Worm (Caenorhabditis elegans) whole organism, L4 larva: ENCODE data around the gene nspc-20.

Experiments
- F10B5.3 ChIP-seq: sonication (generic microtip); optimal IDR thresholded peaks from 2 replicates; lab custom pipeline; 2016; ENCODE audit warnings: mild to moderate bottlenecking, missing genetic modification characterization, missing compliant biosample characterization
- F26F4.8 ChIP-seq: fragments of 200-800 bp; sonication (Bioruptor generic); conservative IDR thresholded peaks from 2 replicates; pipeline ENCODE4 v1.3.6; 2022; ENCODE audit warnings: missing genetic modification characterization, missing compliant biosample characterization
- F44E2.7 ChIP-seq: fragments of 200-800 bp; sonication (Bioruptor generic); IDR thresholded peaks from 2 replicates; pipeline ENCODE4 v2.1.2; 2022; ENCODE audit warnings: missing genetic modification characterization, missing compliant biosample characterization
- Y105C5A.15 ChIP-seq: fragments of 200-800 bp; sonication (Bioruptor generic); IDR thresholded peaks from 2 replicates; pipeline ENCODE4 v1.3.6; 2022; ENCODE audit warnings: missing genetic modification characterization, missing compliant biosample characterization
- Y5F2A.4 ChIP-seq: fragments of 200-800 bp; sonication (Bioruptor generic); optimal IDR thresholded peaks from 2 replicates; lab custom pipeline; 2018; ENCODE audit warnings: mild to moderate bottlenecking, missing genetic modification characterization, missing compliant biosample characterization
- Y75B8A.6 ChIP-seq: fragments of 200-800 bp; sonication (Bioruptor generic); IDR thresholded peaks from 2 replicates; pipeline ENCODE4 v1.3.6; 2022; ENCODE audit warnings: missing genetic modification reagents, missing genetic modification characterization, missing compliant biosample characterization
- aly-2 ChIP-seq: sonication (generic microtip); optimal IDR thresholded peaks from 2 replicates; lab custom pipeline; 2018; ENCODE audit warnings: missing biosample characterization, missing genetic modification characterization
- ama-1 ChIP-seq: fragments of 150-350 bp; optimal IDR thresholded peaks from 2 replicates; lab custom pipeline; 2014; ENCODE audit warnings: inconsistent platforms, mixed read lengths
- ceh-44 ChIP-seq: fragments of 200-800 bp; sonication (Bioruptor generic); IDR thresholded peaks from 2 replicates; pipeline ENCODE4 v1.3.6; 2022; ENCODE audit warnings: missing genetic modification reagents, missing genetic modification characterization, missing compliant biosample characterization
- cey-2 ChIP-seq: sonication (generic microtip); optimal IDR thresholded peaks from 3 replicates; lab custom pipeline; 2017; ENCODE audit warnings: missing genetic modification characterization, mild to moderate bottlenecking, missing compliant biosample characterization, antibody characterized with exemption, borderline replicate concordance; ENCODE audit not compliant: insufficient read depth
- ctbp-1 ChIP-seq: fragments of 200-800 bp; sonication (Bioruptor generic); IDR thresholded peaks from 2 replicates; pipeline ENCODE4 v1.3.6; 2022; ENCODE audit warnings: missing genetic modification reagents, missing genetic modification characterization, missing compliant biosample characterization
- daf-16 ChIP-seq, 3 experiments: sonication (generic microtip); optimal IDR thresholded peaks; 2 replicates each; lab custom pipeline; 2016 to 2017; ENCODE audit warnings: missing genetic modification characterization in 3 of 3, missing genetic modification reagents in 3 of 3, mild to moderate bottlenecking in 2 of 3, missing compliant biosample characterization in 2 of 3, missing biosample characterization in 1 of 3, moderate library complexity in 1 of 3
- daf-8 ChIP-seq: fragments of 200-800 bp; sonication (Bioruptor generic); IDR thresholded peaks from 2 replicates; pipeline ENCODE4 v1.3.6; 2022; ENCODE audit warnings: missing genetic modification characterization, missing compliant biosample characterization
- dmd-6 ChIP-seq: fragments of 200-800 bp; sonication (Bioruptor generic); IDR thresholded peaks from 2 replicates; pipeline ENCODE4 v1.3.6; 2022; ENCODE audit warnings: missing genetic modification reagents, missing genetic modification characterization, missing compliant biosample characterization
- dpl-1 ChIP-seq: fragments of 150-350 bp; optimal IDR thresholded peaks from 2 replicates; lab custom pipeline; 2014; ENCODE audit warnings: missing biosample characterization, missing genetic modification reagents, missing genetic modification characterization
- duxl-1 ChIP-seq: sonication (generic microtip); optimal IDR thresholded peaks from 2 replicates; lab custom pipeline; 2016; ENCODE audit warnings: mild to moderate bottlenecking, missing genetic modification characterization, moderate library complexity, missing compliant biosample characterization; ENCODE audit not compliant: poor library complexity
- egl-43 ChIP-seq: fragments of 200-800 bp; sonication (Bioruptor generic); IDR thresholded peaks from 2 replicates; pipeline ENCODE4 v1.3.6; 2022; ENCODE audit warnings: missing genetic modification reagents, missing genetic modification characterization, missing compliant biosample characterization
- fkh-10 ChIP-seq: fragments of 150-350 bp; optimal IDR thresholded peaks from 2 replicates; lab custom pipeline; 2014; ENCODE audit warnings: missing biosample characterization, missing genetic modification reagents, missing genetic modification characterization
- gei-8 ChIP-seq: fragments of 200-800 bp; sonication (Bioruptor generic); optimal IDR thresholded peaks from 2 replicates; lab custom pipeline; 2018; ENCODE audit warnings: mild to moderate bottlenecking, missing genetic modification characterization, missing compliant biosample characterization
- hmg-1.1 ChIP-seq: fragments of 200-800 bp; sonication (Bioruptor generic); IDR thresholded peaks from 2 replicates; pipeline ENCODE4 v1.3.6; 2022; ENCODE audit warnings: missing genetic modification reagents, missing genetic modification characterization, missing compliant biosample characterization
- jun-1 ChIP-seq: fragments of 150-350 bp; optimal IDR thresholded peaks from 2 replicates; lab custom pipeline; 2014; ENCODE audit warnings: missing biosample characterization, missing genetic modification reagents, missing genetic modification characterization
- lim-7 ChIP-seq: fragments of 200-800 bp; sonication (Bioruptor generic); IDR thresholded peaks from 2 replicates; pipeline ENCODE4 v1.3.6; 2022; ENCODE audit warnings: missing genetic modification characterization, missing compliant biosample characterization
- lin-29 ChIP-seq: fragments of 200-800 bp; sonication (Bioruptor generic); IDR thresholded peaks from 2 replicates; pipeline ENCODE4 v1.3.6; 2022; ENCODE audit warnings: missing genetic modification reagents, missing genetic modification characterization, missing compliant biosample characterization
- lin-39 ChIP-seq: fragments of 150-350 bp; optimal IDR thresholded peaks from 2 replicates; lab custom pipeline; 2014; ENCODE audit warnings: missing biosample characterization, missing genetic modification reagents, missing genetic modification characterization
- lir-3 ChIP-seq: sonication (generic microtip); optimal IDR thresholded peaks from 2 replicates; lab custom pipeline; 2016; ENCODE audit warnings: mild to moderate bottlenecking, missing genetic modification characterization, missing compliant biosample characterization
- madf-5 ChIP-seq, 2 experiments: fragments of 200-800 bp; sonication (Bioruptor generic); IDR thresholded peaks; 2 replicates each; pipeline ENCODE4 v1.3.6; 2022; ENCODE audit warnings: missing compliant biosample characterization in 2 of 2, missing genetic modification characterization in 2 of 2
- mdl-1 ChIP-seq, 2 experiments: fragments of 150-350 bp in 1 of 2; sonication (generic microtip) in 1 of 2; optimal IDR thresholded peaks; 2 replicates each; lab custom pipeline; 2014 to 2017; ENCODE audit warnings: missing biosample characterization in 2 of 2, missing genetic modification characterization in 2 of 2
- mep-1 ChIP-seq: fragments of 150-350 bp; sonication (generic microtip); optimal IDR thresholded peaks from 3 replicates; lab custom pipeline; 2014; ENCODE audit warnings: missing biosample characterization, missing genetic modification characterization
- mes-2 ChIP-seq: sonication (generic microtip); optimal IDR thresholded peaks from 2 replicates; lab custom pipeline; 2016; ENCODE audit warnings: missing genotype, mild to moderate bottlenecking, missing genetic modification characterization, missing compliant biosample characterization; ENCODE audit not compliant: poor library complexity, severe bottlenecking
- mxl-3 ChIP-seq: fragments of 200-800 bp; sonication (Bioruptor generic); optimal IDR thresholded peaks from 2 replicates; lab custom pipeline; 2018; ENCODE audit warnings: mild to moderate bottlenecking, missing genetic modification characterization, missing compliant biosample characterization
- nhr-102 ChIP-seq: sonication (generic microtip); optimal IDR thresholded peaks from 2 replicates; lab custom pipeline; 2016; ENCODE audit warnings: mild to moderate bottlenecking, missing genetic modification characterization, moderate library complexity, missing compliant biosample characterization
- nhr-111 ChIP-seq: fragments of 200-800 bp; sonication (Bioruptor generic); optimal IDR thresholded peaks from 2 replicates; lab custom pipeline; 2018; ENCODE audit warnings: mild to moderate bottlenecking, missing genetic modification characterization, missing compliant biosample characterization
- nhr-237 ChIP-seq: sonication (generic microtip); optimal IDR thresholded peaks from 2 replicates; lab custom pipeline; 2017; ENCODE audit warnings: missing biosample characterization, missing genetic modification characterization
- nhr-42 ChIP-seq: fragments of 200-800 bp; sonication (Bioruptor generic); IDR thresholded peaks from 2 replicates; pipeline ENCODE4 v1.3.6; 2022; ENCODE audit warnings: missing genetic modification characterization, missing compliant biosample characterization
- nhr-6 ChIP-seq: fragments of 150-350 bp; optimal IDR thresholded peaks from 2 replicates; lab custom pipeline; 2014; ENCODE audit warnings: missing biosample characterization, missing genetic modification characterization
- nhr-76 ChIP-seq: fragments of 150-350 bp; optimal IDR thresholded peaks from 2 replicates; lab custom pipeline; 2014; ENCODE audit warnings: missing biosample characterization, missing genetic modification characterization
- pha-4 ChIP-seq, 2 experiments: fragments of 150-350 bp in 1 of 2; fragments of 200-800 bp in 1 of 2; sonication (Bioruptor generic) in 1 of 2; IDR thresholded peaks in 1 of 2; optimal IDR thresholded peaks in 1 of 2; 2 replicates each; pipeline versions ENCODE4 v1.3.6 to Lab custom; 2014 to 2022; ENCODE audit warnings: missing genetic modification characterization in 2 of 2, missing genetic modification reagents in 2 of 2, missing biosample characterization in 1 of 2, missing compliant biosample characterization in 1 of 2
- php-3 ChIP-seq: fragments of 200-800 bp; sonication (Bioruptor generic); IDR thresholded peaks from 2 replicates; pipeline ENCODE4 v1.3.6; 2022; ENCODE audit warnings: missing genetic modification reagents, missing genetic modification characterization, missing compliant biosample characterization
- pqm-1 ChIP-seq: sonication (generic microtip); optimal IDR thresholded peaks from 2 replicates; lab custom pipeline; 2017; ENCODE audit warnings: missing biosample characterization, missing genetic modification characterization
- sdz-12 ChIP-seq: fragments of 200-800 bp; sonication (Bioruptor generic); optimal IDR thresholded peaks from 2 replicates; lab custom pipeline; 2018; ENCODE audit warnings: mild to moderate bottlenecking, missing genetic modification characterization, missing compliant biosample characterization
- set-16 ChIP-seq: fragments of 200-800 bp; sonication (Bioruptor generic); IDR thresholded peaks from 2 replicates; pipeline ENCODE4 v1.3.6; 2022; ENCODE audit warnings: missing genetic modification reagents, missing genetic modification characterization, missing compliant biosample characterization
- skn-1 ChIP-seq: fragments of 150-350 bp; optimal IDR thresholded peaks from 2 replicates; lab custom pipeline; 2014; ENCODE audit warnings: missing biosample characterization, missing genetic modification characterization
- snpc-1.2 ChIP-seq: fragments of 200-800 bp; sonication (Bioruptor generic); IDR thresholded peaks from 2 replicates; pipeline ENCODE4 v1.3.6; 2022; ENCODE audit warnings: missing genetic modification reagents, missing genetic modification characterization, missing compliant biosample characterization
- tag-97 ChIP-seq: fragments of 200-800 bp; sonication (Bioruptor generic); IDR thresholded peaks from 2 replicates; pipeline ENCODE4 v1.3.6; 2022; ENCODE audit warnings: missing genetic modification characterization, missing compliant biosample characterization
- tra-1 ChIP-seq: fragments of 200-800 bp; sonication (Bioruptor generic); IDR thresholded peaks from 2 replicates; pipeline ENCODE4 v1.3.6; 2022; ENCODE audit warnings: missing genetic modification reagents, missing genetic modification characterization, missing compliant biosample characterization
- unc-130 ChIP-seq: sonication (generic microtip); optimal IDR thresholded peaks from 2 replicates; lab custom pipeline; 2016; ENCODE audit warnings: missing genetic modification reagents, missing genetic modification characterization, missing compliant biosample characterization
- unc-62 ChIP-seq, 3 experiments: fragments of 150-350 bp in 1 of 3; sonication (generic microtip); optimal IDR thresholded peaks in 2 of 3; peaks in 1 of 3; 1 replicate in 1 of 3; 2 replicates in 2 of 3; lab custom pipeline; 2014 to 2017; ENCODE audit warnings: missing biosample characterization in 3 of 3, missing genetic modification characterization in 3 of 3, missing genetic modification reagents in 3 of 3, missing genotype in 1 of 3
- zag-1 ChIP-seq: fragments of 150-350 bp; optimal IDR thresholded peaks from 2 replicates; lab custom pipeline; 2014; ENCODE audit warnings: missing biosample characterization, missing genetic modification characterization
- zfp-2 ChIP-seq: sonication (generic microtip); optimal IDR thresholded peaks from 2 replicates; lab custom pipeline; 2016; ENCODE audit warnings: mild to moderate bottlenecking, missing genetic modification characterization, missing compliant biosample characterization

nspc-20 gene

DNA sequence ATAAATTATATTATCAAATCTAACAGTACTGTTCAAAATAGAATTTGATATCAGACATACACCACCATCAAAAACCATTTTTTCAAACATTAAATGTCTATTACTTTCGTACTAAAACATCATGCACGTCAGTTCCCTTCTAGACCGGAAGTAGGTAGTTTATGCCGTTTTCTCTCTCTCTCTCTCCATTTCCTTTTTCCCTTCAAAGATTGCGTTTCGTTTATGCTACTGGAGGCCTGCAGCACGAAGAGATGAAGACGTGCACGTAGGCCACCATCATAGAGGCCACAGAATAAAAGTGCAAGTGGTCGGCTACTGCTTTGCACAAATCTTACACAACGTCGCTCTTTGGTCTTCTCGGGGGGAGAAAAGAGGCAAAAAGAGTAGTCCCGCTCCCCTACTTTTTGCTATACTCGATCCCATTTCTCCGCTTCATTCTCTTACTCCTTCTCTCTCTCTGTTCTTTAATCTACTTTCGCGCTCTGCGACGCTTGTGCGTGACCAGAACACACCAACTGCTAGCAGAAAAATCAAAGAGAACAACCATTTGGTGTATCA lies 31.5 kb upstream of the nspc-20 start (continued):
- no peak for TF ChIP-seq zfp-2
- TF ChIP-seq mxl-3 (GFP tag; lab: Kevin White, UChicago), result no peak
- TF ChIP-seq sdz-12, result no peak
- TF ChIP-seq egl-43 (GFP tag; lab: Robert Waterston, UW), result peak; percentile 66
- no peak for TF ChIP-seq mes-2 (tag; lab: Kevin White, UChicago)
- TF ChIP-seq nhr-102, result no peak
- TF ChIP-seq F26F4.8 (GFP tag; lab: Robert Waterston, UW), result no peak
- no peak for TF ChIP-seq Y105C5A.15 (GFP tag; lab: Robert Waterston, UW)
- TF ChIP-seq ctbp-1 (GFP tag; lab: Robert Waterston, UW), result peak; percentile 86
- peak in 1 of 2 experiments; percentile 88 for TF ChIP-seq unc-62 (GFP tag; optimal IDR thresholded peaks at IDR 0.05 in 1 of 2; lab: Kevin White, UChicago)
- TF ChIP-seq unc-62 (tag; optimal IDR thresholded peaks at IDR 0.05; lab: Kevin White, UChicago), result no peak
- peak; percentile 46 for TF ChIP-seq set-16 (GFP tag; lab: Robert Waterston, UW)
- TF ChIP-seq lin-39 (tag; lab: Kevin White, UChicago), result no peak
- no peak for TF ChIP-seq snpc-1.2 (GFP tag; lab: Robert Waterston, UW)
- peak; percentile 80 for TF ChIP-seq tra-1 (GFP tag; lab: Robert Waterston, UW)
- TF ChIP-seq nhr-237 (tag; lab: Kevin White, UChicago), result no peak
- TF ChIP-seq php-3, result peak; percentile 82
- TF ChIP-seq lin-29 (GFP tag; lab: Robert Waterston, UW), result no peak
- TF ChIP-seq hmg-1.1 (GFP tag; lab: Robert Waterston, UW), result peak; percentile 70; the same call in 1 of the 2 replicates
- no peak; the same call in 1 of the 2 replicates for TF ChIP-seq tag-97
- no peak for TF ChIP-seq pha-4 (GFP tag; IDR thresholded peaks at IDR 0.05; lab: Robert Waterston, UW)
- TF ChIP-seq pha-4 (tag; optimal IDR thresholded peaks at IDR 0.05; lab: Kevin White, UChicago), result peak; percentile 37
- TF ChIP-seq jun-1, result no peak
- TF ChIP-seq pqm-1 (tag; lab: Kevin White, UChicago), result peak; percentile 2
- no peak for TF ChIP-seq duxl-1 (tag; lab: Kevin White, UChicago)
- TF ChIP-seq F44E2.7, result no peak
- TF ChIP-seq nhr-76, result no peak
- no peak for TF ChIP-seq daf-8 (GFP tag; lab: Robert Waterston, UW)
- peak; percentile 68 for TF ChIP-seq fkh-10
- TF ChIP-seq skn-1 (tag; lab: Kevin White, UChicago), result no peak
- TF ChIP-seq madf-5 (GFP tag; IDR thresholded peaks at IDR 0.05; lab: Robert Waterston, UW), result no peak
- TF ChIP-seq lim-7, result no peak
- TF ChIP-seq unc-130 (GFP tag; lab: Kevin White, UChicago), result no peak
- TF ChIP-seq ceh-44 (GFP tag; lab: Robert Waterston, UW), result no peak
- TF ChIP-seq ama-1, result peak; percentile 40
- no peak for TF ChIP-seq aly-2 (tag; lab: Kevin White, UChicago)
- no peak for TF ChIP-seq F10B5.3
- TF ChIP-seq gei-8 (GFP tag; lab: Kevin White, UChicago), result no peak
- no peak for TF ChIP-seq Y5F2A.4 (GFP tag; lab: Kevin White, UChicago)
- no peak for TF ChIP-seq nhr-42 (GFP tag; lab: Robert Waterston, UW)
- no peak for TF ChIP-seq nhr-6
- peak; percentile 77; the same call in 1 of the 2 replicates for TF ChIP-seq dmd-6 (GFP tag; lab: Robert Waterston, UW)
- TF ChIP-seq Y75B8A.6, result no peak
- no peak for TF ChIP-seq nhr-111 (GFP tag; lab: Kevin White, UChicago)
- no peak for TF ChIP-seq daf-16 (GFP tag; optimal IDR thresholded peaks at IDR 0.05; lab: Kevin White, UChicago)
- TF ChIP-seq daf-16 (tag; optimal IDR thresholded peaks at IDR 0.05; lab: Kevin White, UChicago), result peak; percentile 53
- TF ChIP-seq zag-1 (tag; lab: Kevin White, UChicago), result no peak
- TF ChIP-seq mdl-1 (tag; optimal IDR thresholded peaks at IDR 0.05; lab: Kevin White, UChicago), result peak; percentile 55 to 71
- peak; percentile 72 for TF ChIP-seq mep-1
- no peak for TF ChIP-seq lir-3
- no peak for TF ChIP-seq cey-2 (tag; lab: Kevin White, UChicago)
- TF ChIP-seq dpl-1 (GFP tag; lab: Kevin White, UChicago), result peak; percentile 10
